Fruit fly (Drosophila melanogaster) whole organism, adult: ENCODE data around the gene Cad96Cb.

Experiments
- CG14711 ChIP-seq: fragments of 200-800 bp; sonication (Bioruptor generic); optimal IDR thresholded peaks from 2 replicates; lab custom pipeline; 2018; ENCODE audit warnings: missing biosample characterization, mild to moderate bottlenecking, missing genetic modification characterization, moderate library complexity
- CG7101 ChIP-seq: fragments of 200-800 bp; sonication (Bioruptor generic); optimal IDR thresholded peaks from 2 replicates; lab custom pipeline; 2018; ENCODE audit warnings: missing biosample characterization, mild to moderate bottlenecking, missing genetic modification characterization, moderate library complexity
- Mnt ChIP-seq: fragments of 200-800 bp; sonication (Bioruptor generic); optimal IDR thresholded peaks from 2 replicates; lab custom pipeline; 2016; ENCODE audit warnings: missing biosample characterization, mild to moderate bottlenecking, missing genetic modification characterization
- cic ChIP-seq: fragments of 200-800 bp; sonication (Bioruptor generic); optimal IDR thresholded peaks from 2 replicates; lab custom pipeline; 2017; ENCODE audit warnings: missing biosample characterization, mild to moderate bottlenecking, missing genetic modification characterization, moderate library complexity
- kay ChIP-seq: fragments of 200-800 bp; sonication (Bioruptor generic); peaks from one replicate; lab custom pipeline; 2016; ENCODE audit warnings: missing biosample characterization, missing genetic modification characterization, borderline replicate concordance
- ovo ChIP-seq: fragments of 200-800 bp; sonication (Bioruptor generic); optimal IDR thresholded peaks from 2 replicates; lab custom pipeline; 2016; ENCODE audit warnings: missing biosample characterization, missing genetic modification characterization

dm6 chr3R:25194723-25195577, 37.2 kb downstream of the Cad96Cb start, which contains the start of gene CG13653:
- TF ChIP-seq kay (GFP tag; lab: Kevin White, UChicago), result no peak
- TF ChIP-seq cic (GFP tag; lab: Kevin White, UChicago), result no peak
- TF ChIP-seq ovo (GFP tag; lab: Kevin White, UChicago), result no peak
- no peak for TF ChIP-seq Mnt
- no peak for TF ChIP-seq CG14711 (tag; lab: Kevin White, UChicago)
- TF ChIP-seq CG7101 (tag; lab: Kevin White, UChicago), result no peak
